Worm (Caenorhabditis elegans): ENCODE data around the gene ttr-2.

DNA sequence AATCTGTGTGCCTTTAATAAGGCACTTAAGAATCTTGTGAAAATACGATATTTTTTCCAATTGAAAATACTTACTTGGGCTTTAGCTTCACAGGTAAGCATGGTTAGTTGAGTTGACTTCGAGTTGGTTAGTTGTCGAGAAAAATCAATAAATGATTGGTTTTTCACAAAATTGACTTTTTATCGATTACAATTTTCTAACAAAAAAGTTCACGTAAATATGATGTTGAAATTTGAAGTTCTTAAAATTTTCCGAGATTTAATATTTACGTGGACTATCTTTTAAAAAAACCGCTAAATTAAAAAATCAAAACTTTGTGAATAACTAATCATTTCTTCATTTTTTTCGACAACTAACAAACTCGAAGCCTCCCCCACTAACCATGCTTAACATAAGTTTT, 6.8 kb upstream of the ttr-2 start, which contains the start of gene F40F12.3:
- TF ChIP-seq tra-4 (tag; optimal IDR thresholded peaks at IDR 0.05) (no peak), ama-1 (optimal IDR thresholded peaks at IDR 0.05) (no peak), ceh-36 (tag; optimal IDR thresholded peaks at IDR 0.05) (no peak), hmg-4 (GFP tag; optimal IDR thresholded peaks at IDR 0.05) (no peak)
